Worm (Caenorhabditis elegans) whole organism, L1 larva: ENCODE measurements around the gene marg-1.

Experiments used
- mef-2 ChIP-seq: fragments of 150-350 bp; optimal IDR thresholded peaks from 2 replicates; lab custom pipeline; 2014; ENCODE audit warnings: missing biosample characterization, missing genetic modification characterization
- tbx-2 ChIP-seq: sonication (generic microtip); optimal IDR thresholded peaks from 2 replicates; lab custom pipeline; 2016; ENCODE audit warnings: missing genetic modification characterization, missing compliant biosample characterization

DNA sequence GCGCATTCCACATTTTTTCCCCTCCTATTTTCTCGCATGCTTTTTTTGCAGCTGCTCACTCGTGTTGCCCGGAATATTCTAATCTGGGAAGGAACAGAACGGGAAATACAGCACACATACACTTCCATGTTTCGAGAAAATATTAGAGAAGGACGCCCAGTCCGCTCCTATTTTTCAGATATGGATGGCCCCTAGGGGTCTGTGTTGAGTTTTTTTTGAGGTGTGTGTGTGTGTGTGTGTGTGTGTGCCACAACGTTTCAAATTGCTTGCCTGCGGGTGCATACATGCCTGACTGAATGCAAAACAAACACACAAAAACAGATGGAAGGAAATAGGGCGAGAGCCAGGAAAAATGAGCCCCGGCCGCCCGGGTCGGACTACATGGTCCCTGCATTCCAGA lies 40.7 kb upstream of the marg-1 start:
- no peak for TF ChIP-seq mef-2 (tag; lab: Kevin White, UChicago)
- TF ChIP-seq tbx-2 (tag; lab: Kevin White, UChicago) = no peak
